Fruit fly (Drosophila melanogaster) whole organism, embryonic: ENCODE results near the gene CG43815.

Experiments used
- Awh ChIP-seq: fragments of 200-800 bp; sonication (Bioruptor generic); IDR thresholded peaks from 2 replicates; pipeline ENCODE4, ENCODE4 v1.3.6; 2022; ENCODE audit warnings: missing biosample characterization, missing genetic modification characterization
- CG10462 ChIP-seq: fragments of 200-800 bp; sonication (Bioruptor generic); optimal IDR thresholded peaks from 2 replicates; lab custom pipeline; 2016; ENCODE audit warnings: missing biosample characterization, missing genetic modification characterization
- CG10565 ChIP-seq: fragments of 200-800 bp; sonication (Bioruptor generic); optimal IDR thresholded peaks from 3 replicates; lab custom pipeline; 2016; ENCODE audit warnings: missing biosample characterization, mild to moderate bottlenecking, missing genetic modification characterization
- CG12236 ChIP-seq: fragments of 200-800 bp; sonication (Bioruptor generic); optimal IDR thresholded peaks from 2 replicates; lab custom pipeline; 2016; ENCODE audit warnings: missing biosample characterization, missing genetic modification characterization
- CG12769 ChIP-seq: fragments of 200-800 bp; sonication (Bioruptor generic); optimal IDR thresholded peaks from 2 replicates; lab custom pipeline; 2019; ENCODE audit warnings: missing biosample characterization, mild to moderate bottlenecking, missing genetic modification characterization, moderate library complexity
- CG13287 ChIP-seq: fragments of 200-800 bp; sonication (Bioruptor generic); IDR thresholded peaks from 2 replicates; pipeline ENCODE4 v1.3.6; 2022; ENCODE audit warnings: missing biosample characterization, missing genetic modification characterization; ENCODE audit not compliant: partially characterized antibody
- CG17328 ChIP-seq: fragments of 200-800 bp; sonication (Bioruptor generic); IDR thresholded peaks from 2 replicates; pipeline ENCODE4 v1.3.6; 2022; ENCODE audit warnings: missing biosample characterization, missing genetic modification characterization
- CG17385 ChIP-seq: fragments of 200-800 bp; sonication (Bioruptor generic); optimal IDR thresholded peaks from 3 replicates; lab custom pipeline; 2018; ENCODE audit warnings: missing biosample characterization, mild to moderate bottlenecking, missing genetic modification characterization
- CG2712 ChIP-seq: fragments of 200-800 bp; optimal IDR thresholded peaks from 3 replicates; lab custom pipeline; 2019; ENCODE audit warnings: missing biosample characterization, mild to moderate bottlenecking, missing genetic modification characterization, moderate library complexity
- CG34376 ChIP-seq: fragments of 200-800 bp; sonication (Bioruptor generic); optimal IDR thresholded peaks from 2 replicates; lab custom pipeline; 2018; ENCODE audit warnings: missing biosample characterization, mild to moderate bottlenecking, missing genetic modification characterization
- CG3838 ChIP-seq: fragments of 200-800 bp; sonication (Bioruptor generic); optimal IDR thresholded peaks from 3 replicates; lab custom pipeline; 2016; ENCODE audit warnings: missing biosample characterization, missing genetic modification characterization
- CG4282 ChIP-seq: fragments of 200-800 bp; sonication (Bioruptor generic); optimal IDR thresholded peaks from 2 replicates; lab custom pipeline; 2016; ENCODE audit warnings: missing biosample characterization, missing genetic modification characterization
- CG4730 ChIP-seq: fragments of 200-800 bp; sonication (Bioruptor generic); IDR thresholded peaks from 2 replicates; pipeline ENCODE4 v1.3.6; 2022; ENCODE audit warnings: missing biosample characterization, missing genetic modification characterization
- CG5953 ChIP-seq: fragments of 200-800 bp; sonication (Bioruptor generic); IDR thresholded peaks from 2 replicates; pipeline ENCODE4 v1.3.6; 2022; ENCODE audit warnings: missing biosample characterization, missing genetic modification characterization
- CG8089 ChIP-seq: fragments of 200-800 bp; sonication (Bioruptor generic); optimal IDR thresholded peaks from 3 replicates; lab custom pipeline; 2016; ENCODE audit warnings: missing biosample characterization, missing genetic modification characterization
- CG8388 ChIP-seq: fragments of 200-800 bp; sonication (Bioruptor generic); optimal IDR thresholded peaks from 2 replicates; lab custom pipeline; 2019; ENCODE audit warnings: missing biosample characterization, mild to moderate bottlenecking, missing genetic modification characterization, moderate library complexity
- Doc3 ChIP-seq: fragments of 200-800 bp; sonication (Bioruptor generic); IDR thresholded peaks from 3 replicates; pipeline ENCODE4 v1.3.6; 2022; ENCODE audit warnings: missing biosample characterization, missing genetic modification characterization; ENCODE audit not compliant: partially characterized antibody
- E2f2 ChIP-seq: fragments of 200-800 bp; sonication (Bioruptor generic); IDR thresholded peaks from 2 replicates; pipeline ENCODE4 v1.3.6; 2022; ENCODE audit warnings: missing biosample characterization, missing genetic modification characterization
- Elba2 ChIP-seq: fragments of 200-800 bp; sonication (Bioruptor generic); optimal IDR thresholded peaks from 3 replicates; lab custom pipeline; 2016; ENCODE audit warnings: missing biosample characterization, missing genetic modification characterization
- Ets65A ChIP-seq: fragments of 200-800 bp; sonication (Bioruptor generic); peaks from one replicate; lab custom pipeline; 2016; ENCODE audit warnings: missing biosample characterization, missing genetic modification characterization
- GATAe ChIP-seq: fragments of 200-800 bp; sonication (Bioruptor generic); conservative IDR thresholded peaks from 2 replicates; pipeline ENCODE4 v1.3.6; 2022; ENCODE audit warnings: missing biosample characterization, missing genetic modification characterization
- HLH54F ChIP-seq: fragments of 200-800 bp; sonication (Bioruptor generic); optimal IDR thresholded peaks from 3 replicates; lab custom pipeline; 2016; ENCODE audit warnings: missing biosample characterization, missing genetic modification characterization
- MBD-R2 ChIP-seq: fragments of 200-800 bp; sonication (Bioruptor generic); IDR thresholded peaks from 2 replicates; pipeline ENCODE4 v1.3.6; 2022; ENCODE audit warnings: missing biosample characterization, missing genetic modification characterization
- Mes4 ChIP-seq: fragments of 200-800 bp; sonication (Bioruptor generic); optimal IDR thresholded peaks from 2 replicates; lab custom pipeline; 2016; ENCODE audit warnings: missing biosample characterization, missing genetic modification characterization
- Sox102F ChIP-seq: fragments of 200-800 bp; sonication (Bioruptor generic); optimal IDR thresholded peaks from 2 replicates; lab custom pipeline; 2018; ENCODE audit warnings: missing biosample characterization, mild to moderate bottlenecking, missing genetic modification characterization, moderate library complexity
- Taf1 ChIP-seq: fragments of 200-800 bp; sonication (Bioruptor generic); IDR thresholded peaks from 2 replicates; pipeline ENCODE4 v1.3.6; 2022; ENCODE audit warnings: missing biosample characterization, missing genetic modification characterization
- Xrp1 ChIP-seq: fragments of 200-800 bp; sonication (Bioruptor generic); IDR thresholded peaks from 2 replicates; pipeline ENCODE4 v1.3.6; 2022; ENCODE audit warnings: missing biosample characterization, missing genetic modification characterization
- bigmax ChIP-seq: fragments of 200-800 bp; sonication (Bioruptor generic); optimal IDR thresholded peaks from 2 replicates; lab custom pipeline; 2018; ENCODE audit warnings: missing biosample characterization, mild to moderate bottlenecking, missing genetic modification characterization
- chif ChIP-seq, 2 experiments: fragments of 200-800 bp; sonication (Bioruptor generic); optimal IDR thresholded peaks; 3 replicates each; lab custom pipeline; 2016; ENCODE audit warnings: missing biosample characterization in 2 of 2, missing genetic modification characterization in 2 of 2
- fd3F ChIP-seq: fragments of 200-800 bp; sonication (Bioruptor generic); optimal IDR thresholded peaks from 2 replicates; lab custom pipeline; 2018; ENCODE audit warnings: missing biosample characterization, mild to moderate bottlenecking, missing genetic modification characterization, moderate library complexity
- gem ChIP-seq: fragments of 200-800 bp; sonication (Bioruptor generic); optimal IDR thresholded peaks from 2 replicates; lab custom pipeline; 2019; ENCODE audit warnings: missing biosample characterization, mild to moderate bottlenecking, missing genetic modification characterization, moderate library complexity
- kni ChIP-seq: fragments of 200-800 bp; sonication (Bioruptor generic); optimal IDR thresholded peaks from 3 replicates; lab custom pipeline; 2017; ENCODE audit warnings: mild to moderate bottlenecking, missing biosample characterization, missing genetic modification reagents, missing genetic modification characterization
- lab ChIP-seq: fragments of 200-800 bp; sonication (Bioruptor generic); optimal IDR thresholded peaks from 3 replicates; lab custom pipeline; 2017; ENCODE audit warnings: missing biosample characterization, missing genetic modification characterization, mild to moderate bottlenecking, moderate library complexity, missing genetic modification reagents
- lbe ChIP-seq: fragments of 200-800 bp; sonication (Bioruptor generic); optimal IDR thresholded peaks from 2 replicates; lab custom pipeline; 2016; ENCODE audit warnings: missing biosample characterization, mild to moderate bottlenecking, missing genetic modification characterization
- lov ChIP-seq, 2 experiments: fragments of 200-800 bp in 1 of 2; fragments of >200 bp in 1 of 2; sonication (Bioruptor generic) in 1 of 2; IDR thresholded peaks in 1 of 2; optimal IDR thresholded peaks in 1 of 2; 2 replicates in 1 of 2; 3 replicates in 1 of 2; pipeline versions ENCODE4 v1.3.6 to Lab custom; 2017 to 2022; ENCODE audit warnings: missing biosample characterization in 1 of 2, missing genetic modification characterization in 1 of 2
- mam ChIP-seq: fragments of 200-800 bp; sonication (Bioruptor generic); optimal IDR thresholded peaks from 3 replicates; lab custom pipeline; 2016; ENCODE audit warnings: missing biosample characterization, missing genetic modification characterization
- nerfin-2 ChIP-seq: fragments of 200-800 bp; sonication (Bioruptor generic); IDR thresholded peaks from 2 replicates; pipeline ENCODE4 v1.3.6; 2022; ENCODE audit warnings: missing biosample characterization, missing genetic modification characterization; ENCODE audit not compliant: partially characterized antibody
- nmo ChIP-seq: fragments of 200-800 bp; sonication (Bioruptor generic); optimal IDR thresholded peaks from 2 replicates; lab custom pipeline; 2018; ENCODE audit warnings: missing biosample characterization, mild to moderate bottlenecking, missing genetic modification characterization, moderate library complexity
- pb ChIP-seq: fragments of 200-800 bp; sonication (Bioruptor generic); optimal IDR thresholded peaks from 3 replicates; lab custom pipeline; 2016; ENCODE audit warnings: missing biosample characterization, missing genetic modification characterization
- phol ChIP-seq: fragments of 200-800 bp; sonication (Bioruptor generic); optimal IDR thresholded peaks from 3 replicates; lab custom pipeline; 2018; ENCODE audit warnings: missing biosample characterization, mild to moderate bottlenecking, missing genetic modification characterization, moderate library complexity
- pnt ChIP-seq: fragments of 200-800 bp; sonication (Bioruptor generic); optimal IDR thresholded peaks from 3 replicates; lab custom pipeline; 2016; ENCODE audit warnings: missing biosample characterization, missing genetic modification characterization
- row ChIP-seq: fragments of 200-800 bp; sonication (Bioruptor generic); IDR thresholded peaks from 3 replicates; pipeline ENCODE4 v1.3.6; 2022; ENCODE audit warnings: missing biosample characterization, missing genetic modification characterization
- scrt ChIP-seq: fragments of 200-800 bp; sonication (Bioruptor generic); optimal IDR thresholded peaks from 2 replicates; lab custom pipeline; 2018; ENCODE audit warnings: missing biosample characterization, mild to moderate bottlenecking, missing genetic modification characterization, moderate library complexity
- seq ChIP-seq: fragments of 200-800 bp; sonication (Bioruptor generic); IDR thresholded peaks from 2 replicates; pipeline ENCODE4 v1.3.6; 2022; ENCODE audit warnings: missing biosample characterization, missing genetic modification characterization
- sr ChIP-seq: fragments of 200-800 bp; sonication (Bioruptor generic); IDR thresholded peaks from 3 replicates; pipeline ENCODE4 v1.3.6; 2022; ENCODE audit warnings: missing biosample characterization, missing genetic modification characterization
- stwl ChIP-seq: fragments of 200-800 bp; sonication (Bioruptor generic); optimal IDR thresholded peaks from 3 replicates; lab custom pipeline; 2018; ENCODE audit warnings: missing biosample characterization, mild to moderate bottlenecking, missing genetic modification characterization, moderate library complexity
- tll ChIP-seq, 2 experiments: fragments of 200-800 bp in 1 of 2; fragments of >200 bp in 1 of 2; sonication (Bioruptor generic) in 1 of 2; optimal IDR thresholded peaks; 2 replicates each; lab custom pipeline; 2017 to 2019; ENCODE audit warnings: missing biosample characterization in 2 of 2, missing genetic modification characterization in 2 of 2, mild to moderate bottlenecking in 1 of 2, moderate library complexity in 1 of 2
- trh ChIP-seq: fragments of 200-800 bp; sonication (Bioruptor generic); optimal IDR thresholded peaks from 2 replicates; lab custom pipeline; 2016; ENCODE audit warnings: missing biosample characterization, missing genetic modification characterization
- vfl ChIP-seq: fragments of 200-800 bp; sonication (Bioruptor generic); optimal IDR thresholded peaks from 2 replicates; lab custom pipeline; 2016; ENCODE audit warnings: missing biosample characterization, missing genetic modification characterization

Gene CG43815

dm6 chr2L:3575679-3576442 is at the start of gene CG43815 (continued):
- no peak for TF ChIP-seq nerfin-2 (GFP tag; lab: Robert Waterston, UW)
- no peak for TF ChIP-seq Mes4 (GFP tag; lab: Kevin White, UChicago)
- no peak for TF ChIP-seq pb (GFP tag; lab: Kevin White, UChicago)
- TF ChIP-seq scrt (GFP tag; lab: Kevin White, UChicago) = no peak
- TF ChIP-seq CG3838 = peak; percentile 6
- no peak for TF ChIP-seq Elba2 (GFP tag; lab: Kevin White, UChicago)
- no peak for TF ChIP-seq pnt
- TF ChIP-seq lbe (GFP tag; lab: Kevin White, UChicago) = no peak
- no peak for TF ChIP-seq CG34376 (GFP tag; lab: Kevin White, UChicago)
- no peak for TF ChIP-seq CG10462
- no peak for TF ChIP-seq mam (GFP tag; lab: Kevin White, UChicago)
- no peak for TF ChIP-seq lov (optimal IDR thresholded peaks at IDR 0.05; lab: Kevin White, UChicago)
- TF ChIP-seq lov (GFP tag; IDR thresholded peaks at IDR 0.05; lab: Robert Waterston, UW) = no peak
- TF ChIP-seq CG2712 = peak; percentile 31
- TF ChIP-seq CG12236 (GFP tag; lab: Kevin White, UChicago) = no peak
- 0 out of 2 replicates have a peak, but pooled peaks have one; percentile 10 for TF ChIP-seq E2f2 (GFP tag; lab: Robert Waterston, UW)
- TF ChIP-seq Sox102F (GFP tag; lab: Kevin White, UChicago) = no peak
- peak; percentile 42 for TF ChIP-seq nmo
- no peak for TF ChIP-seq kni
- TF ChIP-seq lab (GFP tag; lab: Kevin White, UChicago) = no peak
- peak; percentile 20 for TF ChIP-seq Ets65A (GFP tag; lab: Kevin White, UChicago)
- TF ChIP-seq bigmax (GFP tag; lab: Kevin White, UChicago) = no peak
- no peak for TF ChIP-seq stwl (tag; lab: Kevin White, UChicago)
- TF ChIP-seq GATAe (GFP tag; lab: Robert Waterston, UW) = no peak
- TF ChIP-seq CG13287 (GFP tag; lab: Robert Waterston, UW) = no peak
- no peak for TF ChIP-seq chif (GFP tag; optimal IDR thresholded peaks at IDR 0.05; lab: Kevin White, UChicago)
- TF ChIP-seq gem = peak; percentile 58
- TF ChIP-seq CG5953 (GFP tag; lab: Robert Waterston, UW) = no peak
- no peak for TF ChIP-seq CG8388 (GFP tag; lab: Kevin White, UChicago)
- no peak for TF ChIP-seq CG4730 (GFP tag; lab: Robert Waterston, UW)
- no peak for TF ChIP-seq HLH54F (GFP tag; lab: Kevin White, UChicago)
- TF ChIP-seq CG4282 (GFP tag; lab: Kevin White, UChicago) = no peak
- no peak for TF ChIP-seq CG8089 (GFP tag; lab: Kevin White, UChicago)
- TF ChIP-seq CG17328 (GFP tag; lab: Robert Waterston, UW) = peak; percentile 37; the same call in 1 of the 2 replicates
- TF ChIP-seq Taf1 (GFP tag; lab: Robert Waterston, UW) = no peak
- TF ChIP-seq CG17385 (GFP tag; lab: Kevin White, UChicago) = no peak
- TF ChIP-seq tll (GFP tag; optimal IDR thresholded peaks at IDR 0.05; lab: Kevin White, UChicago) = no peak
- TF ChIP-seq Awh (GFP tag; lab: Robert Waterston, UW) = no peak
- TF ChIP-seq Doc3 (GFP tag; lab: Robert Waterston, UW) = no peak
- TF ChIP-seq Xrp1 (GFP tag; lab: Robert Waterston, UW) = peak; percentile 33; the same call in 1 of the 2 replicates
- no peak for TF ChIP-seq seq (GFP tag; lab: Robert Waterston, UW)
- TF ChIP-seq trh = no peak
- no peak for TF ChIP-seq CG12769 (tag; lab: Kevin White, UChicago)
- no peak for TF ChIP-seq MBD-R2 (GFP tag; lab: Robert Waterston, UW)
- no peak for TF ChIP-seq row (GFP tag; lab: Robert Waterston, UW)
- peak; percentile 20 for TF ChIP-seq phol (tag; lab: Kevin White, UChicago)
- TF ChIP-seq fd3F (GFP tag; lab: Kevin White, UChicago) = no peak
- no peak for TF ChIP-seq CG10565
- TF ChIP-seq vfl = no peak
- TF ChIP-seq sr (GFP tag; lab: Robert Waterston, UW) = no peak
